Fruit fly (Drosophila melanogaster): ENCODE results near the gene Mhcl.

- TF ChIP-seq fru (GFP tag; optimal IDR thresholded peaks at IDR 0.05) (no peak), Hnf4 (GFP tag; optimal IDR thresholded peaks at IDR 0.05) (no peak), usp (GFP tag; optimal IDR thresholded peaks at IDR 0.05) (no peak), CG32264 (GFP tag; optimal IDR thresholded peaks at IDR 0.05) (no peak), Rel (GFP tag; optimal IDR thresholded peaks at IDR 0.05) (no peak), Rel (tag; optimal IDR thresholded peaks at IDR 0.05) (no peak), HLH106 (tag; optimal IDR thresholded peaks at IDR 0.05) (no peak), ey (GFP tag; optimal IDR thresholded peaks at IDR 0.05) (no peak), OdsH (GFP tag; optimal IDR thresholded peaks at IDR 0.05) (no peak), rgr (GFP tag; optimal IDR thresholded peaks at IDR 0.05) (no peak), Dfd (GFP tag; optimal IDR thresholded peaks at IDR 0.05) (no peak), sv (GFP tag; optimal IDR thresholded peaks at IDR 0.05) (no peak), psq (GFP tag; optimal IDR thresholded peaks at IDR 0.05) (no peak)
These were observed 64.8 kb downstream of the Mhcl start for dm6 chr3R:16033727-16034126.

All from whole organism, wandering third instar larva.